Fruit fly (Drosophila melanogaster) whole organism, embryonic: ENCODE results near the gene Ass.

ENCODE experiments used
- Abd-B ChIP-seq: fragments of 200-800 bp; sonication (Bioruptor generic); optimal IDR thresholded peaks from 2 replicates; lab custom pipeline; 2018; ENCODE audit warnings: missing biosample characterization, mild to moderate bottlenecking, missing genetic modification characterization, moderate library complexity
- Atf3 ChIP-seq: fragments of 200-800 bp; sonication (Bioruptor generic); optimal IDR thresholded peaks from 3 replicates; lab custom pipeline; 2016; ENCODE audit warnings: missing biosample characterization, missing genetic modification characterization
- B-H2 ChIP-seq: fragments of 200-800 bp; sonication (Bioruptor generic); optimal IDR thresholded peaks from 2 replicates; lab custom pipeline; 2018; ENCODE audit warnings: missing biosample characterization, mild to moderate bottlenecking, missing genetic modification characterization
- Bteb2 ChIP-seq: fragments of 200-800 bp; sonication (Bioruptor generic); optimal IDR thresholded peaks from 2 replicates; lab custom pipeline; 2016; ENCODE audit warnings: missing biosample characterization, missing genetic modification characterization
- CG10209 ChIP-seq: fragments of 200-800 bp; sonication (Bioruptor generic); optimal IDR thresholded peaks from 3 replicates; lab custom pipeline; 2017; ENCODE audit warnings: missing biosample characterization, mild to moderate bottlenecking, missing genetic modification characterization, missing genetic modification reagents
- CG1024 ChIP-seq: fragments of 200-800 bp; sonication (Bioruptor generic); IDR thresholded peaks from 2 replicates; pipeline ENCODE4 v1.3.6; 2022; ENCODE audit warnings: missing biosample characterization, missing genetic modification characterization
- CG12659 ChIP-seq: fragments of 200-800 bp; sonication (Bioruptor generic); optimal IDR thresholded peaks from 3 replicates; lab custom pipeline; 2017; ENCODE audit warnings: mild to moderate bottlenecking, missing biosample characterization, missing genetic modification reagents, missing genetic modification characterization
- CG13123 ChIP-seq: fragments of 200-800 bp; sonication (Bioruptor generic); optimal IDR thresholded peaks from 2 replicates; lab custom pipeline; 2016; ENCODE audit warnings: missing biosample characterization, missing genetic modification characterization
- CG14050 ChIP-seq: fragments of 200-800 bp; sonication (Bioruptor generic); IDR thresholded peaks from 3 replicates; pipeline ENCODE4 v1.3.6; 2022; ENCODE audit warnings: missing biosample characterization, missing genetic modification characterization
- CG1529 ChIP-seq: fragments of 200-800 bp; sonication (Bioruptor generic); optimal IDR thresholded peaks from 3 replicates; lab custom pipeline; 2018; ENCODE audit warnings: missing biosample characterization, missing genetic modification characterization
- CG15696 ChIP-seq: fragments of 200-800 bp; sonication (Bioruptor generic); optimal IDR thresholded peaks from 2 replicates; lab custom pipeline; 2019; ENCODE audit warnings: missing biosample characterization, mild to moderate bottlenecking, missing genetic modification characterization, moderate library complexity
- CG16863 ChIP-seq: fragments of 200-800 bp; sonication (Bioruptor generic); optimal IDR thresholded peaks from 3 replicates; lab custom pipeline; 2016; ENCODE audit warnings: missing biosample characterization, missing genetic modification characterization
- CG17361 ChIP-seq: fragments of 200-800 bp; sonication (Bioruptor generic); IDR thresholded peaks from 3 replicates; pipeline ENCODE4 v1.3.6; 2022; ENCODE audit warnings: missing biosample characterization, missing genetic modification characterization
- CG17612 ChIP-seq: fragments of 200-800 bp; sonication (Bioruptor generic); IDR thresholded peaks from 2 replicates; pipeline ENCODE4 v1.3.6; 2022; ENCODE audit warnings: missing biosample characterization, missing genetic modification characterization
- CG17912 ChIP-seq: fragments of 200-800 bp; sonication (Bioruptor generic); optimal IDR thresholded peaks from 2 replicates; lab custom pipeline; 2018; ENCODE audit warnings: missing biosample characterization, mild to moderate bottlenecking, missing genetic modification characterization
- CG18476 ChIP-seq: fragments of 200-800 bp; sonication (Bioruptor generic); optimal IDR thresholded peaks from 2 replicates; lab custom pipeline; 2016; ENCODE audit warnings: missing biosample characterization, mild to moderate bottlenecking, missing genetic modification characterization
- CG3065 ChIP-seq: fragments of 200-800 bp; sonication (Bioruptor generic); optimal IDR thresholded peaks from 2 replicates; lab custom pipeline; 2016; ENCODE audit warnings: missing biosample characterization, missing genetic modification characterization
- CG32532 ChIP-seq: fragments of 200-800 bp; sonication (Bioruptor generic); IDR thresholded peaks from 2 replicates; pipeline ENCODE4 v1.3.6; 2022; ENCODE audit warnings: missing biosample characterization, missing genetic modification characterization
- CG3281 ChIP-seq: fragments of 200-800 bp; sonication (Bioruptor generic); optimal IDR thresholded peaks from 3 replicates; lab custom pipeline; 2017; ENCODE audit warnings: missing biosample characterization, mild to moderate bottlenecking, missing genetic modification characterization
- CG3407 ChIP-seq: fragments of 200-800 bp; sonication (Bioruptor generic); optimal IDR thresholded peaks from 2 replicates; lab custom pipeline; 2018; ENCODE audit warnings: missing biosample characterization, mild to moderate bottlenecking, missing genetic modification characterization
- CG3847 ChIP-seq: fragments of 200-800 bp; sonication (Bioruptor generic); IDR thresholded peaks from 2 replicates; pipeline ENCODE4 v1.3.6; 2022; ENCODE audit warnings: missing biosample characterization, missing genetic modification characterization
- CG3995 ChIP-seq: fragments of 200-800 bp; sonication (Bioruptor generic); optimal IDR thresholded peaks from 3 replicates; lab custom pipeline; 2016; ENCODE audit warnings: missing biosample characterization, missing genetic modification characterization
- CG4404 ChIP-seq: fragments of 200-800 bp; sonication (Bioruptor generic); IDR thresholded peaks from 2 replicates; pipeline ENCODE4 v1.3.6; 2022; ENCODE audit warnings: missing biosample characterization, missing genetic modification characterization
- CG4424 ChIP-seq: fragments of 200-800 bp; sonication (Bioruptor generic); optimal IDR thresholded peaks from 3 replicates; lab custom pipeline; 2016; ENCODE audit warnings: missing biosample characterization, missing genetic modification characterization
- CG6813 ChIP-seq: fragments of 200-800 bp; sonication (Bioruptor generic); optimal IDR thresholded peaks from 2 replicates; lab custom pipeline; 2017; ENCODE audit warnings: missing biosample characterization, missing genetic modification characterization, mild to moderate bottlenecking, moderate library complexity, missing genetic modification reagents
- CG7357 ChIP-seq: fragments of 200-800 bp; sonication (Bioruptor generic); IDR thresholded peaks from 3 replicates; pipeline ENCODE4 v1.3.6; 2022; ENCODE audit warnings: missing biosample characterization, missing genetic modification characterization
- CG8765 ChIP-seq: fragments of 200-800 bp; sonication (Bioruptor generic); IDR thresholded peaks from 2 replicates; pipeline ENCODE4 v1.3.6; 2022; ENCODE audit warnings: missing biosample characterization, missing genetic modification characterization
- CG9215 ChIP-seq: fragments of 200-800 bp; sonication (Bioruptor generic); IDR thresholded peaks from 2 replicates; pipeline ENCODE4 v1.3.6; 2022; ENCODE audit warnings: missing biosample characterization, missing genetic modification characterization
- Dfd ChIP-seq, 2 experiments: fragments of >200 bp; optimal IDR thresholded peaks; 2 replicates each; lab custom pipeline; 2017; ENCODE audit warnings: missing biosample characterization in 2 of 2, missing genetic modification characterization in 2 of 2
- Dref ChIP-seq: fragments of 200-800 bp; sonication (Bioruptor generic); IDR thresholded peaks from 2 replicates; pipeline ENCODE4 v1.3.6; 2022; ENCODE audit warnings: missing biosample characterization, missing genetic modification characterization
- HLH3B ChIP-seq: fragments of 200-800 bp; sonication (Bioruptor generic); IDR thresholded peaks from 2 replicates; pipeline ENCODE4 v1.3.6; 2022; ENCODE audit warnings: missing biosample characterization, missing genetic modification characterization
- Sin3A ChIP-seq: fragments of >200 bp; optimal IDR thresholded peaks from 2 replicates; lab custom pipeline; 2018
- Sox102F ChIP-seq: fragments of 200-800 bp; sonication (Bioruptor generic); optimal IDR thresholded peaks from 2 replicates; lab custom pipeline; 2018; ENCODE audit warnings: missing biosample characterization, mild to moderate bottlenecking, missing genetic modification characterization, moderate library complexity
- Sry-δ ChIP-seq: fragments of 200-800 bp; sonication (Bioruptor generic); optimal IDR thresholded peaks from 2 replicates; lab custom pipeline; 2016; ENCODE audit warnings: missing biosample characterization, missing genetic modification characterization
- ac ChIP-seq: fragments of 200-800 bp; sonication (Bioruptor generic); optimal IDR thresholded peaks from 3 replicates; lab custom pipeline; 2017; ENCODE audit warnings: missing biosample characterization, mild to moderate bottlenecking, missing genetic modification characterization
- bcd ChIP-seq: fragments of 200-800 bp; sonication (Bioruptor generic); optimal IDR thresholded peaks from 2 replicates; lab custom pipeline; 2017; ENCODE audit warnings: missing biosample characterization, mild to moderate bottlenecking, missing genetic modification characterization
- crol ChIP-seq: fragments of 200-800 bp; sonication (Bioruptor generic); IDR thresholded peaks from 2 replicates; pipeline ENCODE4 v1.3.6; 2022; ENCODE audit warnings: missing biosample characterization, missing genetic modification characterization
- cwo ChIP-seq: fragments of 200-800 bp; sonication (Bioruptor generic); optimal IDR thresholded peaks from 3 replicates; lab custom pipeline; 2017; ENCODE audit warnings: missing biosample characterization, missing genetic modification characterization, mild to moderate bottlenecking, moderate library complexity, missing genetic modification reagents
- disco-r ChIP-seq: fragments of 200-800 bp; sonication (Bioruptor generic); optimal IDR thresholded peaks from 2 replicates; lab custom pipeline; 2016; ENCODE audit warnings: missing biosample characterization, missing genetic modification characterization
- dpn ChIP-seq, 2 experiments: fragments of 200-800 bp; sonication (Bioruptor generic); optimal IDR thresholded peaks; 3 replicates each; lab custom pipeline; 2016; ENCODE audit warnings: missing biosample characterization in 2 of 2, missing genetic modification characterization in 2 of 2
- eyg ChIP-seq: fragments of 200-800 bp; sonication (Bioruptor generic); optimal IDR thresholded peaks from 3 replicates; lab custom pipeline; 2016; ENCODE audit warnings: missing biosample characterization, missing genetic modification characterization
- fd3F ChIP-seq: fragments of 200-800 bp; sonication (Bioruptor generic); optimal IDR thresholded peaks from 2 replicates; lab custom pipeline; 2018; ENCODE audit warnings: missing biosample characterization, mild to moderate bottlenecking, missing genetic modification characterization, moderate library complexity
- ftz-f1 ChIP-seq: fragments of 200-800 bp; sonication (Bioruptor generic); optimal IDR thresholded peaks from 2 replicates; lab custom pipeline; 2016; ENCODE audit warnings: missing biosample characterization, missing genetic modification characterization
- ken ChIP-seq: fragments of 200-800 bp; sonication (Bioruptor generic); IDR thresholded peaks from 3 replicates; pipeline ENCODE4 v1.3.6; 2022; ENCODE audit warnings: missing biosample characterization, missing genetic modification characterization
- kni ChIP-seq: fragments of 200-800 bp; sonication (Bioruptor generic); optimal IDR thresholded peaks from 3 replicates; lab custom pipeline; 2017; ENCODE audit warnings: mild to moderate bottlenecking, missing biosample characterization, missing genetic modification reagents, missing genetic modification characterization
- org-1 ChIP-seq: fragments of 200-800 bp; sonication (Bioruptor generic); optimal IDR thresholded peaks from 2 replicates; lab custom pipeline; 2017; ENCODE audit warnings: missing biosample characterization, missing genetic modification characterization
- pnt ChIP-seq: fragments of 200-800 bp; sonication (Bioruptor generic); optimal IDR thresholded peaks from 3 replicates; lab custom pipeline; 2016; ENCODE audit warnings: missing biosample characterization, missing genetic modification characterization
- sens ChIP-seq: fragments of 200-800 bp; sonication (Bioruptor generic); peaks from one replicate; lab custom pipeline; 2016; ENCODE audit warnings: missing biosample characterization, missing genetic modification characterization
- sob ChIP-seq: fragments of 200-800 bp; sonication (Bioruptor generic); IDR thresholded peaks from 2 replicates; pipeline ENCODE4 v1.3.6; 2022; ENCODE audit warnings: missing biosample characterization, missing genetic modification characterization
- trem ChIP-seq: fragments of 200-800 bp; optimal IDR thresholded peaks from 3 replicates; lab custom pipeline; 2019; ENCODE audit warnings: missing biosample characterization, mild to moderate bottlenecking, missing genetic modification characterization, moderate library complexity

Ass gene

DNA sequence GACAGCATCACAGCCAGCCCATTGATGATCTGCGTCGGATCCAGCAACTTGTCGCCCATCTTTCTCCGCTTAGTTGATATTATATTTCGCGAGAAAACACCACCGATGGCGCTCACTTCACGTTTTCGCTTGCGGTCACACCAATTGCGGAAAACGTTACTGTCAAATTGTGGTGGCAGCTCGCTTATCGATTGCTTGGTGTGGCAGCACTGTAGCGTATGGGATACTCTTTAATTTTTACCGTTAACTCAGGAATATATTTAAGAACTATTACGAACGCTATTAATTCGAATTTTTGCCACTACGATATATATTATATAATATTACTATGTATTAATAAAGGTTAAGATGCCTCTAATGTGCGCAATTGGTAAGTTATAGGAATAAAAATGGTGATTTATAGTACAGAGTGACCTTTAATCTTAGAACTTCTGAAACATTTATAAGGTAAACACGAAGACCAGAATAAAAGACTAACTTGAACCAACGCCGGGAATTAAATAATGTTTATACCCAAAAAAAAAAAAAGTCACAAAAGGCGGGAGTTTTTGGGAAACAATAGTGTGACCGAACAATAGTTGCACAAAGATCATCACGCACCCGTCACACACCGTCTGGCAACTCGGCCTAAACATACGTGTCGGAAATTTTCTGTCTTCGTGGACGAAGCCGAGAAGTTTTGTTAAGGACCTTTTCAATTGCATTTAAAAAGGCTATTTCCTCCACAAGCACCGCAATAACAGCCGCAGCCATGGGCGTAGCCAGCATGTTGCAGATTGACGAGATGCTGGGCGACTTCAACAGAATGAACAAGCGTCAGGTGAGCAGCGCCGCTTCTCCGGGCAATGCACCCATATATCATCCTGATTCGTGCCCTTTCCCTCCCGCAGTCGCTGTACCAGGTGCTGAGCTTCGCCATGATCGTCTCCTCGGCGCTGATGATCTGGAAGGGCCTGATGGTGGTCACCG is 13.3 kb upstream of the Ass start, which contains the start of the genes CG1307 and twr (continued):
- TF ChIP-seq CG10209 (GFP tag; lab: Kevin White, UChicago) (peak; percentile 11), Dfd (GFP tag; optimal IDR thresholded peaks at IDR 0.05; lab: Kevin White, UChicago) (no peak), disco-r (GFP tag; lab: Kevin White, UChicago) (no peak), trem (tag; lab: Kevin White, UChicago) (peak; percentile 79), sens (GFP tag; lab: Kevin White, UChicago) (no peak), crol (GFP tag; lab: Robert Waterston, UW) (no peak), dpn (GFP tag; optimal IDR thresholded peaks at IDR 0.05; lab: Kevin White, UChicago) (peak in 1 of 2 experiments; percentile 17), bcd (peak; percentile 42), CG7357 (GFP tag; lab: Robert Waterston, UW) (no peak), pnt (no peak), CG12659 (peak; percentile 77), ftz-f1 (GFP tag; lab: Kevin White, UChicago) (no peak), CG1529 (no peak), Bteb2 (no peak), CG13123 (GFP tag; lab: Kevin White, UChicago) (no peak), Atf3 (no peak), CG9215 (GFP tag; lab: Robert Waterston, UW) (peak; percentile 18; the same call in 1 of the 2 replicates), CG6813 (GFP tag; lab: Kevin White, UChicago) (peak; percentile 10), eyg (no peak), CG17612 (GFP tag; lab: Robert Waterston, UW) (no peak), CG3407 (GFP tag; lab: Kevin White, UChicago) (peak; percentile 53), Abd-B (GFP tag; lab: Kevin White, UChicago) (no peak), Dref (peak; percentile 60), B-H2 (no peak), CG3847 (GFP tag; lab: Robert Waterston, UW) (peak; percentile 22; the same call in 1 of the 2 replicates), CG8765 (GFP tag; lab: Robert Waterston, UW) (no peak), kni (GFP tag; lab: Kevin White, UChicago) (no peak), Sox102F (no peak), Sin3A (lab: Kevin White, UChicago) (peak; percentile 31), CG3065 (no peak), sob (no peak), CG15696 (tag; lab: Kevin White, UChicago) (peak; percentile 24), cwo (GFP tag; lab: Kevin White, UChicago) (no peak), CG3281 (GFP tag; lab: Kevin White, UChicago) (no peak), CG17912 (GFP tag; lab: Kevin White, UChicago) (peak; percentile 15), fd3F (GFP tag; lab: Kevin White, UChicago) (no peak), CG16863 (GFP tag; lab: Kevin White, UChicago) (no peak), CG14050 (no peak), CG32532 (GFP tag; lab: Robert Waterston, UW) (peak; percentile 69), CG18476 (GFP tag; lab: Kevin White, UChicago) (no peak), CG3995 (GFP tag; lab: Kevin White, UChicago) (peak; percentile 96), CG1024 (GFP tag; lab: Robert Waterston, UW) (peak; percentile 8; the same call in 1 of the 2 replicates), CG4424 (no peak), HLH3B (no peak), org-1 (GFP tag; lab: Kevin White, UChicago) (no peak), ken (0 out of 3 replicates have a peak, but pooled peaks have one; percentile 11), ac (GFP tag; lab: Kevin White, UChicago) (no peak), Sry-δ (GFP tag; lab: Kevin White, UChicago) (peak; percentile 21), CG4404 (GFP tag; lab: Robert Waterston, UW) (no peak), CG17361 (GFP tag; lab: Robert Waterston, UW) (no peak)
